Worm (Caenorhabditis elegans) whole organism, early embryonic: ENCODE measurements around the gene srp-6.

Source experiments
- B0310.2 ChIP-seq: sonication (generic microtip); optimal IDR thresholded peaks from 2 replicates; lab custom pipeline; 2016; ENCODE audit warnings: mild to moderate bottlenecking, missing genetic modification characterization, missing compliant biosample characterization
- F13C5.2 ChIP-seq: sonication (generic microtip); optimal IDR thresholded peaks from 2 replicates; lab custom pipeline; 2017; ENCODE audit warnings: mild to moderate bottlenecking, missing genetic modification characterization, inconsistent platforms, missing compliant biosample characterization
- aly-1 ChIP-seq: sonication (generic microtip); optimal IDR thresholded peaks from 2 replicates; lab custom pipeline; 2016; ENCODE audit warnings: missing genetic modification characterization, missing compliant biosample characterization
- ama-1 ChIP-seq: fragments of 150-350 bp; optimal IDR thresholded peaks from 2 replicates; lab custom pipeline; 2014
- ceh-13 ChIP-seq: fragments of 200-800 bp; sonication (Bioruptor generic); optimal IDR thresholded peaks from 2 replicates; lab custom pipeline; 2018; ENCODE audit warnings: mild to moderate bottlenecking, missing genetic modification characterization, missing compliant biosample characterization
- ceh-36 ChIP-seq: sonication (generic microtip); optimal IDR thresholded peaks from 2 replicates; lab custom pipeline; 2016; ENCODE audit warnings: missing genetic modification characterization, inconsistent platforms, missing compliant biosample characterization
- ets-7 ChIP-seq: sonication (generic microtip); optimal IDR thresholded peaks from 2 replicates; lab custom pipeline; 2016; ENCODE audit warnings: missing genotype, missing genetic modification characterization, missing compliant biosample characterization
- flt-1 ChIP-seq: fragments of 200-800 bp; sonication (Bioruptor generic); IDR thresholded peaks from 2 replicates; pipeline ENCODE4 v1.3.6; 2022; ENCODE audit warnings: missing genetic modification characterization, missing compliant biosample characterization
- hmbx-1 ChIP-seq: sonication (generic microtip); optimal IDR thresholded peaks from 2 replicates; lab custom pipeline; 2016; ENCODE audit warnings: mild to moderate bottlenecking, missing genetic modification characterization, missing compliant biosample characterization
- hmg-4 ChIP-seq: fragments of 200-800 bp; sonication (Bioruptor generic); optimal IDR thresholded peaks from 2 replicates; lab custom pipeline; 2018; ENCODE audit warnings: mild to moderate bottlenecking, missing genetic modification characterization, missing compliant biosample characterization
- hnd-1 ChIP-seq: sonication (generic microtip); optimal IDR thresholded peaks from 2 replicates; lab custom pipeline; 2016; ENCODE audit warnings: missing genetic modification characterization, missing compliant biosample characterization
- pes-1 ChIP-seq: fragments of 200-800 bp; sonication (Bioruptor generic); IDR thresholded peaks from 2 replicates; pipeline ENCODE4 v1.3.6; 2022; ENCODE audit warnings: missing genetic modification reagents, missing genetic modification characterization, missing compliant biosample characterization
- scrt-1 ChIP-seq: fragments of 200-800 bp; sonication (Bioruptor generic); IDR thresholded peaks from 2 replicates; pipeline ENCODE4 v1.3.6; 2022; ENCODE audit warnings: missing genetic modification characterization, missing compliant biosample characterization
- sea-1 ChIP-seq: fragments of 200-800 bp; sonication (Bioruptor generic); conservative IDR thresholded peaks from 2 replicates; pipeline ENCODE4 v1.3.6; 2022; ENCODE audit warnings: missing genetic modification characterization, missing compliant biosample characterization
- tbx-11 ChIP-seq: fragments of 200-800 bp; sonication (Bioruptor generic); IDR thresholded peaks from 2 replicates; pipeline ENCODE4 v1.3.6; 2022; ENCODE audit warnings: missing genetic modification characterization, missing compliant biosample characterization
- tbx-37 ChIP-seq: fragments of 200-800 bp; sonication (Bioruptor generic); conservative IDR thresholded peaks from 2 replicates; pipeline ENCODE4 v1.3.6; 2022; ENCODE audit warnings: missing genetic modification reagents, missing genetic modification characterization, missing compliant biosample characterization
- tra-4 ChIP-seq: sonication (generic microtip); optimal IDR thresholded peaks from 2 replicates; lab custom pipeline; 2017; ENCODE audit warnings: missing genetic modification characterization, missing compliant biosample characterization

The srp-6 gene

DNA sequence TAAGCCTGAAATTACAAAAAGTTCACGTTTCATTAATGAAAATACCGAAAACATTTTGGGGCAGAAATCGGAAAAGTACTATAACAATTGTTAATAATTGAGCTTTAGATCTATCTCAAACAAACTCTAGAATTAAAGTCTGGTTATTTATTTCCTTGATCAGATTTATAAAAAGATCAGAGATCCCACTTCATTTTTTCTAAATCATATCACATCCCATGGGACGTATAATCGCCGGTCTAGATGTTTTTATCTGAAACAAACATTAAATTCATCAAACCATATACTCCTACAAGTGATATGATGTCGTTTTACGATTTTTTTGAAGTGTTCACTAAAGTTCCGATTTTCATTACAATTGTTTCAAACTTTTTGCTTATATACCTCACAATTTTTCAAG is 25.8 kb upstream of the srp-6 start, which contains the start of gene str-41:
Gene str-41, plus strand, starts transcription at position 301 of the 400 bp plus-strand sequence.
- TF ChIP-seq pes-1 (GFP tag; lab: Robert Waterston, UW) (no peak), ceh-13 (GFP tag; lab: Kevin White, UChicago) (no peak), tbx-11 (GFP tag; lab: Robert Waterston, UW) (no peak), hnd-1 (tag; lab: Kevin White, UChicago) (no peak), flt-1 (GFP tag; lab: Robert Waterston, UW) (no peak), hmg-4 (GFP tag; lab: Kevin White, UChicago) (no peak), B0310.2 (tag; lab: Kevin White, UChicago) (no peak), tbx-37 (GFP tag; lab: Robert Waterston, UW) (no peak)

DNA sequence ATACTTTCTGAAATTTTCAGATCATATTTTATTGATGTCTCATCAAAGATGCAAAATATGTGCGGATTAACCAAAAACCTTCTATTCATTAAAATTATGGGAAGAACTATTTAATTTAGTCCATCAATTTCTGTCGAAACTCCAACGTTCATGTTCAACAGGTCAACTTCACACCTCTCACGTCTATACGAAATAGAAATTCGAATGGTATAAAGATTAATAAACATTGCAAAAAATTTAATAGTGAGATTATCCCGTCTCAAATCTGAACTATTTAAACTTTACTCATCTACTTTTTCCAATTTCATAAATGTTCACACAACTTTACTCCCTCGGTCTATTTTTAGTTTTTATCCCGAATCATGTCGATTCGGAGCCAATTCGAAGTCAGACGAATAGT is 23.7 kb upstream of the srp-6 start, which contains the start of gene R13D7.2:
Gene R13D7.2, plus strand, starts transcription at position 301 of the 400 bp plus-strand sequence.
- no peak for TF ChIP-seq tbx-37 (GFP tag; lab: Robert Waterston, UW)
- no peak for TF ChIP-seq tra-4
- no peak for TF ChIP-seq scrt-1 (GFP tag; lab: Robert Waterston, UW)
- TF ChIP-seq flt-1 (GFP tag; lab: Robert Waterston, UW) = no peak
- no peak for TF ChIP-seq sea-1 (GFP tag; lab: Robert Waterston, UW)
- no peak for TF ChIP-seq pes-1 (GFP tag; lab: Robert Waterston, UW)
- no peak for TF ChIP-seq hmbx-1
- no peak for TF ChIP-seq ets-7 (tag; lab: Kevin White, UChicago)
- TF ChIP-seq hnd-1 (tag; lab: Kevin White, UChicago) = no peak
- no peak for TF ChIP-seq ceh-36 (tag; lab: Kevin White, UChicago)
- no peak for TF ChIP-seq ama-1
- no peak for TF ChIP-seq B0310.2 (tag; lab: Kevin White, UChicago)

DNA sequence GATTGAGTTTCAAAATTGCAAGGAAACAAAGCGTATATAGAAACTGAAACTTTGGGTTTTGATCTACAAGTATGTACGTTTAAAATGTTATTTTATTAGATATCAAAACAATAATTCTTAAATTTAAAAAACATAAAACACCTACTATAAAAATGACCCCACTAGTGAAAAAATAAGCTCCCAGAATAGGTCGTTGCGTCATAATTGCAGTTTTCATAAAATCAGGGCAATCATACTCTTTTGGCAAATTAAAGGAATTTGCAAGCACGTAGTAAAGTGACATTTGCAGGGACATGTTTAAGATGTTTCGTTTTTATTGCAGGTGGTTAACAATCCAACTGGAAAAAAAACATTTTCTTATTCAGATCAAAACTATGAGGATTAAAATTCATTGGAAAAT is 22.6 kb upstream of the srp-6 start, which contains the start of gene srt-6:
Gene srt-6, minus strand, starts transcription at position 295 of the 400 bp plus-strand sequence.
- TF ChIP-seq tbx-11 (GFP tag; lab: Robert Waterston, UW) (no peak), hmbx-1 (no peak), aly-1 (no peak)

DNA sequence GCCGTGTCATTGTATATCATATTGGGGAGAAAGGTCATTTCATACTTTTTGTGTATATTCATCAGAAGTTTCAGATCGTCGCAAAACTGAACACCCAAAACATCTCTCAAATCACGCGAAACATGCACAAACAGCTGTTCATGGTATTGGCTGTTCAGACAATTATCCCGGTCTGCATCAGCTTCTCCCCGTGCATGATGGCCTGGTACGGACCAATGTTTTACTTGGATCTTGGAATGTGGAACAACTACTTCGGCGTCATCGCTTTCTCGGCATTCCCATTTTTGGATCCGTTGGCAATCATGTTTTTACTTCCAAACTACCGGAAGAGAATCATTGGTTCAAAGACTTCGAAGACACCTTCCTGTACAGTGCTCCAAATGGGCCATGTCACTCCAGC is 17.6 kb upstream of the srp-6 start:
- TF ChIP-seq tra-4 (no peak), ceh-13 (GFP tag; lab: Kevin White, UChicago) (no peak), tbx-11 (GFP tag; lab: Robert Waterston, UW) (no peak), hmbx-1 (no peak), hnd-1 (tag; lab: Kevin White, UChicago) (no peak), aly-1 (no peak), pes-1 (GFP tag; lab: Robert Waterston, UW) (no peak), flt-1 (GFP tag; lab: Robert Waterston, UW) (no peak), hmg-4 (GFP tag; lab: Kevin White, UChicago) (no peak), B0310.2 (tag; lab: Kevin White, UChicago) (no peak)

DNA sequence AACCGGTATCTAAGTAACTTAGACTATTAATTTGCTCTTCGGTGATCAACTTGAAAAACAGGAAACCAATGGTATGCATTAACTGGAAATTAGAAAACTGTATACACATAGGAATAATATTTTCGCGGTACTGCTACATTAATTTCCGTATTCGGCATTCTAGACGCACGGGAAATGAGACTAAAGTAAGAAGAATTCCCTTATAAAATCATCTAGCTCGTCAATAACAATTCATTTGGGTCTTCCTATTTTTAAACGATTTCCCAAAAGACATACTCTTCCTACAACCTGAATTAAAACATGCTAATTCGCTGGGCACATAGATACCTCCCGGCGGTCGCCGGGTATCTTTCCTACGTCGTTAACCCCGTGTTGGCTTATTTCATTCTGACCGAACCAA is 16.5 kb upstream of the srp-6 start, which contains the start of gene srj-13:
Gene srj-13, plus strand, starts transcription at position 301 of the 400 bp plus-strand sequence.
- no peak for TF ChIP-seq pes-1 (GFP tag; lab: Robert Waterston, UW)
- TF ChIP-seq ceh-36 (tag; lab: Kevin White, UChicago) = no peak
- TF ChIP-seq tbx-11 (GFP tag; lab: Robert Waterston, UW) = no peak
- no peak for TF ChIP-seq tbx-37 (GFP tag; lab: Robert Waterston, UW)
- TF ChIP-seq ama-1 = no peak
- TF ChIP-seq sea-1 (GFP tag; lab: Robert Waterston, UW) = no peak
- no peak for TF ChIP-seq F13C5.2 (tag; lab: Kevin White, UChicago)
- no peak for TF ChIP-seq hnd-1 (tag; lab: Kevin White, UChicago)
- no peak for TF ChIP-seq hmbx-1
- TF ChIP-seq flt-1 (GFP tag; lab: Robert Waterston, UW) = no peak
- TF ChIP-seq ets-7 (tag; lab: Kevin White, UChicago) = no peak
- TF ChIP-seq tra-4 = no peak
- TF ChIP-seq ceh-13 (GFP tag; lab: Kevin White, UChicago) = no peak
- TF ChIP-seq scrt-1 (GFP tag; lab: Robert Waterston, UW) = no peak
- TF ChIP-seq B0310.2 (tag; lab: Kevin White, UChicago) = no peak

DNA sequence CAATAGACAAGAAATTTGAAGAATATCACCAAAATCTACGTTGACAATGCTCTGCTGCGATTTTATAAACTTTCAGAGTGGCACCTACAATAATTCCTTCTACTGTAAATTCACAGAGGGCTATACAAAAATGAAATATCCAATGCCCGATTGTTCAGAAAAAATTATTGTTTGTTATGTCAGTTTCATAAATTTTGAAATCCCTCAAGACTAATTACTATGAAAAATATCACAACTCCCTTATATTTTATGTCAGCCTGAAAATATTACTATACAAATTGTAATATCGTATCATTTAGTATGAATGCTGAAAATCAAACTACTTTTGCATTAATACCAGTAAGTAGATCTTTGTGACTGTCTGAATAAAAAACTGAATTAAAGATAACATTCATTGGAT is 14.7 kb upstream of the srp-6 start, which contains the start of gene srx-60:
Gene srx-60, plus strand, starts transcription at position 301 of the 400 bp plus-strand sequence.
- TF ChIP-seq tbx-11 (GFP tag; lab: Robert Waterston, UW) (no peak), aly-1 (no peak), hmg-4 (GFP tag; lab: Kevin White, UChicago) (no peak)

DNA sequence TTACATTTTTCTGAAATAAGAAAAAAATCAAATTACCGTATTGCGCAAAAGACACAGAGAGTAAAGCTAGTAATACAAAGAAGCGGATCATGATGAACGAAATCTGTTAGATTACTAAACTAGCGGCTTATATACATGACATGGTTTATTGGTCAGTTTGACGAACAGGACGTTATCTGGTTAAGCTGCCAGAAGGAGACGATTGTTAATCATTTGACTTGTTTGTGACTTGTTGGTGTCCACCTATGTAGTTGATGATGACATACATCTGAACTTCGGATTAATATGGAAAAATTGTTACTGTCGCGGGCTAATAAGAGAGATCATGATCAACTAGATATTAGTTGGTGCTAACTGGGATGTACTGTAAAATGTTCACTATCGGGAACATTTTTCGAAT is 14.2 kb upstream of the srp-6 start, which contains the start of gene cnc-9:
Gene cnc-9, minus strand, starts transcription at position 101 of the 400 bp plus-strand sequence.
- TF ChIP-seq hmbx-1 = no peak
- TF ChIP-seq B0310.2 (tag; lab: Kevin White, UChicago) = no peak
- TF ChIP-seq pes-1 (GFP tag; lab: Robert Waterston, UW) = no peak
- TF ChIP-seq ets-7 (tag; lab: Kevin White, UChicago) = no peak
- no peak for TF ChIP-seq hmg-4 (GFP tag; lab: Kevin White, UChicago)
- TF ChIP-seq scrt-1 (GFP tag; lab: Robert Waterston, UW) = no peak
- TF ChIP-seq tbx-11 (GFP tag; lab: Robert Waterston, UW) = no peak
- TF ChIP-seq flt-1 (GFP tag; lab: Robert Waterston, UW) = no peak
- TF ChIP-seq sea-1 (GFP tag; lab: Robert Waterston, UW) = no peak
- no peak for TF ChIP-seq tbx-37 (GFP tag; lab: Robert Waterston, UW)
- TF ChIP-seq ceh-13 (GFP tag; lab: Kevin White, UChicago) = no peak
- no peak for TF ChIP-seq tra-4
- TF ChIP-seq ceh-36 (tag; lab: Kevin White, UChicago) = no peak
- TF ChIP-seq F13C5.2 (tag; lab: Kevin White, UChicago) = no peak
- TF ChIP-seq ama-1 = no peak
- TF ChIP-seq aly-1 = no peak
- no peak for TF ChIP-seq hnd-1 (tag; lab: Kevin White, UChicago)

DNA sequence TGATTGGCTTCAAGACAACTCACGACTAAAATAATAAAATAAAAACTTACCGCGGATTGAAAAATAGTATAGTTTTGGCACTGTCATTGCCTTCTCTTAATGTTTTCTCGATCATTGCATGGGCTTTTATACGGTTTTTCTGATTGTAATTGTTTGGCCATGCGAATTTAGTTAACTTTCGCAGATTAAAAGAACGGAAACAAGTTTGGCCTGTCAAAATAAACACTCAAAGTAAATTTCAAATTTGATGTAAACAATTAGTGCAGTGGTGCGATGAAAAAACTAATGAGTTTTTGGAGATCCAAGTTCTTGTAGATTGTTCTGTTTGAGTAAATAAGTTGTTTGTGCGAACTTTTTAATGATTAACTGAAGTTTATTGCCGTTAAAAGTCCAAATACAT is 13.3 kb upstream of the srp-6 start, which contains the start of gene gst-41:
Gene gst-41, minus strand, starts transcription at position 101 of the 400 bp plus-strand sequence.
- no peak for TF ChIP-seq tbx-37 (GFP tag; lab: Robert Waterston, UW)
- no peak for TF ChIP-seq ceh-13 (GFP tag; lab: Kevin White, UChicago)
- TF ChIP-seq B0310.2 (tag; lab: Kevin White, UChicago) = no peak
